Worm (Caenorhabditis elegans) whole organism, early embryonic: ENCODE measurements around the gene R160.14.

Experiments
- ama-1 ChIP-seq: fragments of 150-350 bp; optimal IDR thresholded peaks from 2 replicates; lab custom pipeline; 2014
- flt-1 ChIP-seq: fragments of 200-800 bp; sonication (Bioruptor generic); IDR thresholded peaks from 2 replicates; pipeline ENCODE4 v1.3.6; 2022; ENCODE audit warnings: missing genetic modification characterization, missing compliant biosample characterization
- hmbx-1 ChIP-seq: sonication (generic microtip); optimal IDR thresholded peaks from 2 replicates; lab custom pipeline; 2016; ENCODE audit warnings: mild to moderate bottlenecking, missing genetic modification characterization, missing compliant biosample characterization
- hmg-4 ChIP-seq: fragments of 200-800 bp; sonication (Bioruptor generic); optimal IDR thresholded peaks from 2 replicates; lab custom pipeline; 2018; ENCODE audit warnings: mild to moderate bottlenecking, missing genetic modification characterization, missing compliant biosample characterization
- pes-1 ChIP-seq: fragments of 200-800 bp; sonication (Bioruptor generic); IDR thresholded peaks from 2 replicates; pipeline ENCODE4 v1.3.6; 2022; ENCODE audit warnings: missing genetic modification reagents, missing genetic modification characterization, missing compliant biosample characterization

ce11 chrX:4364877-4365276 is 7.0 kb downstream of the R160.14 start, which contains the start of gene F14H12.8:
- TF ChIP-seq flt-1 (GFP tag; lab: Robert Waterston, UW) (no peak), hmbx-1 (no peak), pes-1 (GFP tag; lab: Robert Waterston, UW) (no peak), hmg-4 (no peak), ama-1 (lab: Kevin White, UChicago) (no peak)
